Worm (Caenorhabditis elegans): Measurements from ENCODE around the gene srj-33.

The srj-33 gene

ce11 chrV:9925647-9926046 lies 11.7 kb downstream of the srj-33 start:
- TF ChIP-seq elt-2 (tag; optimal IDR thresholded peaks at IDR 0.05), result peak; percentile 97
- no peak for TF ChIP-seq nfya-1 (tag; optimal IDR thresholded peaks at IDR 0.05; ENCODE audit: insufficient read depth)
- TF ChIP-seq zag-1 (tag; optimal IDR thresholded peaks at IDR 0.05), result no peak
- TF ChIP-seq R02D3.7 (tag; optimal IDR thresholded peaks at IDR 0.05), result no peak
- TF ChIP-seq nhr-28 (tag; optimal IDR thresholded peaks at IDR 0.05), result no peak
- TF ChIP-seq fos-1 (tag; optimal IDR thresholded peaks at IDR 0.05), result no peak
- TF ChIP-seq fkh-10 (GFP tag; optimal IDR thresholded peaks at IDR 0.05), result no peak
- TF ChIP-seq elt-1 (tag; optimal IDR thresholded peaks at IDR 0.05), result no peak
- no peak for TF ChIP-seq ztf-4 (tag; optimal IDR thresholded peaks at IDR 0.05)
- peak; percentile 4 for TF ChIP-seq pha-4 (tag; optimal IDR thresholded peaks at IDR 0.05)
- no peak for TF ChIP-seq nhr-25 (tag; optimal IDR thresholded peaks at IDR 0.05)
- peak; percentile 76 for TF ChIP-seq pqm-1 (tag; optimal IDR thresholded peaks at IDR 0.05)
- TF ChIP-seq jun-1 (tag; optimal IDR thresholded peaks at IDR 0.05), result peak; percentile 64
- no peak for TF ChIP-seq ZK546.5 (tag; optimal IDR thresholded peaks at IDR 0.05)

ce11 chrV:9924389-9924788 lies 12.9 kb downstream of the srj-33 start:
- no peak for TF ChIP-seq daf-12 (tag; optimal IDR thresholded peaks at IDR 0.05)
- TF ChIP-seq nhr-12 (tag; optimal IDR thresholded peaks at IDR 0.05), result no peak
- no peak for TF ChIP-seq ZK546.5 (tag; optimal IDR thresholded peaks at IDR 0.05)
- no peak for TF ChIP-seq zag-1 (tag; optimal IDR thresholded peaks at IDR 0.05)
- peak; percentile 25 for TF ChIP-seq pqm-1 (tag; optimal IDR thresholded peaks at IDR 0.05)
- peak; percentile 41 for TF ChIP-seq elt-2 (tag; optimal IDR thresholded peaks at IDR 0.05)

- TF ChIP-seq aly-2 (tag; optimal IDR thresholded peaks at IDR 0.05) (no peak), lin-15B (tag; optimal IDR thresholded peaks at IDR 0.05) (no peak), nhr-12 (tag; optimal IDR thresholded peaks at IDR 0.05) (no peak), nhr-76 (tag; optimal IDR thresholded peaks at IDR 0.05) (no peak)
These were observed 14.9 kb downstream of the srj-33 start, which contains the start of gene C50H2.7 for ce11 chrV:9922481-9922880. TSS of gene C50H2.7 (plus strand) at chrV:9922781.

- no peak for TF ChIP-seq fkh-10 (GFP tag; optimal IDR thresholded peaks at IDR 0.05)
- TF ChIP-seq fkh-2 (tag; optimal IDR thresholded peaks at IDR 0.05), result no peak
- no peak for TF ChIP-seq nhr-23 (tag; optimal IDR thresholded peaks at IDR 0.05)
- TF ChIP-seq hmg-11 (tag; optimal IDR thresholded peaks at IDR 0.05), result no peak
- TF ChIP-seq R02D3.7 (tag; optimal IDR thresholded peaks at IDR 0.05), result no peak
- no peak for TF ChIP-seq elt-3 (tag; optimal IDR thresholded peaks at IDR 0.05)
- no peak for TF ChIP-seq zag-1 (tag; optimal IDR thresholded peaks at IDR 0.05)
These were observed 16.0 kb downstream of the srj-33 start, which contains the start of gene ceh-75 for ce11 chrV:9921288-9921687. TSS of gene ceh-75 (plus strand) at chrV:9921337.

- TF ChIP-seq tbx-2 (tag; optimal IDR thresholded peaks at IDR 0.05), result no peak
- no peak for TF ChIP-seq pha-4 (tag; optimal IDR thresholded peaks at IDR 0.05)
- no peak for TF ChIP-seq nhr-23 (tag; optimal IDR thresholded peaks at IDR 0.05)
- TF ChIP-seq nhr-67 (tag; optimal IDR thresholded peaks at IDR 0.05), result no peak
- no peak for TF ChIP-seq egl-5 (tag; optimal IDR thresholded peaks at IDR 0.05)
- no peak for TF ChIP-seq eor-1 (tag; optimal IDR thresholded peaks at IDR 0.05)
- no peak for TF ChIP-seq ceh-28 (tag; optimal IDR thresholded peaks at IDR 0.05)
- TF ChIP-seq ama-1 (optimal IDR thresholded peaks at IDR 0.05), result no peak
- no peak for TF ChIP-seq lin-15B (tag; optimal IDR thresholded peaks at IDR 0.05)
- TF ChIP-seq ztf-11 (tag; optimal IDR thresholded peaks at IDR 0.05), result no peak
- TF ChIP-seq nhr-76 (tag; optimal IDR thresholded peaks at IDR 0.05), result no peak
These were observed 18.9 kb downstream of the srj-33 start, which contains the start of gene C50H2.5 for ce11 chrV:9918410-9918809. TSS of gene C50H2.5 (plus strand) at chrV:9918710.

- TF ChIP-seq nfya-1 (tag; optimal IDR thresholded peaks at IDR 0.05; ENCODE audit: insufficient read depth) (no peak), daf-12 (tag; optimal IDR thresholded peaks at IDR 0.05) (no peak), fkh-2 (tag; optimal IDR thresholded peaks at IDR 0.05) (no peak), mdl-1 (tag; optimal IDR thresholded peaks at IDR 0.05) (no peak), ceh-28 (tag; optimal IDR thresholded peaks at IDR 0.05) (no peak), mml-1 (tag; optimal IDR thresholded peaks at IDR 0.05) (no peak), zag-1 (tag; optimal IDR thresholded peaks at IDR 0.05) (no peak), nhr-77 (tag; optimal IDR thresholded peaks at IDR 0.05) (no peak), ztf-11 (tag; optimal IDR thresholded peaks at IDR 0.05) (no peak), pqm-1 (tag; optimal IDR thresholded peaks at IDR 0.05) (no peak), nhr-23 (tag; optimal IDR thresholded peaks at IDR 0.05) (no peak), ama-1 (optimal IDR thresholded peaks at IDR 0.05) (no peak)
These were observed 20.7 kb downstream of the srj-33 start, which contains the start of gene C50H2.4 for ce11 chrV:9916665-9917064. TSS of gene C50H2.4 (plus strand) at chrV:9916965.

All from whole organism, L3 larva.